Fruit fly (Drosophila melanogaster) whole organism, pupa: Measurements from ENCODE around the gene CG13895.

Experiments
- CG13204 ChIP-seq: fragments of 200-800 bp; sonication (Bioruptor generic); optimal IDR thresholded peaks from 2 replicates; lab custom pipeline; 2018; ENCODE audit warnings: missing biosample characterization, mild to moderate bottlenecking, missing genetic modification characterization, moderate library complexity
- CG15710 ChIP-seq: fragments of 200-800 bp; sonication (Bioruptor generic); optimal IDR thresholded peaks from 2 replicates; lab custom pipeline; 2018; ENCODE audit warnings: missing biosample characterization, mild to moderate bottlenecking, missing genetic modification characterization, moderate library complexity
- CG17806 ChIP-seq: fragments of 200-800 bp; sonication (Bioruptor generic); optimal IDR thresholded peaks from 2 replicates; lab custom pipeline; 2018; ENCODE audit warnings: missing biosample characterization, mild to moderate bottlenecking, missing genetic modification characterization, moderate library complexity
- CG34367 ChIP-seq: fragments of 200-800 bp; sonication (Bioruptor generic); optimal IDR thresholded peaks from 2 replicates; lab custom pipeline; 2018; ENCODE audit warnings: missing biosample characterization, mild to moderate bottlenecking, missing genetic modification characterization
- CG9948 ChIP-seq: fragments of 200-800 bp; sonication (Bioruptor generic); optimal IDR thresholded peaks from 2 replicates; lab custom pipeline; 2018; ENCODE audit warnings: missing biosample characterization, mild to moderate bottlenecking, missing genetic modification characterization, moderate library complexity
- D1 ChIP-seq: fragments of 200-800 bp; sonication (Bioruptor generic); optimal IDR thresholded peaks from 2 replicates; lab custom pipeline; 2018; ENCODE audit warnings: missing biosample characterization, mild to moderate bottlenecking, missing genetic modification characterization, moderate library complexity
- EcR ChIP-seq: fragments of 200-800 bp; sonication (Bioruptor generic); optimal IDR thresholded peaks from 3 replicates; lab custom pipeline; 2019; ENCODE audit warnings: missing biosample characterization, missing genetic modification characterization, mild to moderate bottlenecking, moderate library complexity, missing genetic modification reagents
- Ets98B ChIP-seq: fragments of 200-800 bp; sonication (Bioruptor generic); IDR thresholded peaks from 2 replicates; pipeline ENCODE4 v1.3.6; 2022; ENCODE audit warnings: missing biosample characterization, missing genetic modification characterization
- Pif1B ChIP-seq: fragments of 200-800 bp; sonication (Bioruptor generic); optimal IDR thresholded peaks from 3 replicates; lab custom pipeline; 2016; ENCODE audit warnings: missing biosample characterization, missing genetic modification characterization
- Snoo ChIP-seq: fragments of 200-800 bp; sonication (Bioruptor generic); optimal IDR thresholded peaks from 3 replicates; lab custom pipeline; 2017; ENCODE audit warnings: missing biosample characterization, mild to moderate bottlenecking, missing genetic modification characterization, inconsistent platforms

DNA sequence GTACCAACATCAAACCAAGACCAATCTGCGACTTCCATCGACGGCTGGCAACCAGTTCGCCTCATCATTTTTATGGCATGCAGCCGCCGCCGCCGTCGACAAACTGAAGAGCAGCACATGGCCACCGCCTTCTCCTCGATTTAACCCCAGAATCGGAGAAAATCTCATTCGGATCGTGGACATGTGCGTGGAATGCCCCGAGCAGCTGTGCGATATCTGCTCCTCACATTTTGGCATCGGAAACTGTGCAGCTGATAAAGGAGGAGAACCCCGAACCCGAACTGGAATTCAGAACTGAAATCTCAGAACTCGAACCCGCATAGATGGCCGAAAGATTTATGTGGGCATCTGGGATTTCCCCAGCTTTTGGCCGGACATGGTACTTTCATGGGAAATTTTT lies 35.1 kb upstream of the CG13895 start:
- TF ChIP-seq D1 (no peak), CG13204 (GFP tag; lab: Kevin White, UChicago) (no peak), Pif1B (GFP tag; lab: Kevin White, UChicago) (no peak), Ets98B (GFP tag; lab: Robert Waterston, UW) (no peak), CG9948 (tag; lab: Kevin White, UChicago) (no peak), EcR (GFP tag; lab: Kevin White, UChicago) (no peak), CG34367 (tag; lab: Kevin White, UChicago) (no peak), Snoo (tag; lab: Kevin White, UChicago) (no peak), CG15710 (tag; lab: Kevin White, UChicago) (no peak), CG17806 (tag; lab: Kevin White, UChicago) (no peak)
